Worm (Caenorhabditis elegans) whole organism, early embryonic: Measurements from ENCODE around the gene srx-46.

Experiments
- B0310.2 ChIP-seq: sonication (generic microtip); optimal IDR thresholded peaks from 2 replicates; lab custom pipeline; 2016; ENCODE audit warnings: mild to moderate bottlenecking, missing genetic modification characterization, missing compliant biosample characterization
- aly-1 ChIP-seq: sonication (generic microtip); optimal IDR thresholded peaks from 2 replicates; lab custom pipeline; 2016; ENCODE audit warnings: missing genetic modification characterization, missing compliant biosample characterization
- ama-1 ChIP-seq: fragments of 150-350 bp; optimal IDR thresholded peaks from 2 replicates; lab custom pipeline; 2014
- ceh-13 ChIP-seq: fragments of 200-800 bp; sonication (Bioruptor generic); optimal IDR thresholded peaks from 2 replicates; lab custom pipeline; 2018; ENCODE audit warnings: mild to moderate bottlenecking, missing genetic modification characterization, missing compliant biosample characterization
- ceh-36 ChIP-seq: sonication (generic microtip); optimal IDR thresholded peaks from 2 replicates; lab custom pipeline; 2016; ENCODE audit warnings: missing genetic modification characterization, inconsistent platforms, missing compliant biosample characterization
- flt-1 ChIP-seq: fragments of 200-800 bp; sonication (Bioruptor generic); IDR thresholded peaks from 2 replicates; pipeline ENCODE4 v1.3.6; 2022; ENCODE audit warnings: missing genetic modification characterization, missing compliant biosample characterization
- hmbx-1 ChIP-seq: sonication (generic microtip); optimal IDR thresholded peaks from 2 replicates; lab custom pipeline; 2016; ENCODE audit warnings: mild to moderate bottlenecking, missing genetic modification characterization, missing compliant biosample characterization
- hmg-4 ChIP-seq: fragments of 200-800 bp; sonication (Bioruptor generic); optimal IDR thresholded peaks from 2 replicates; lab custom pipeline; 2018; ENCODE audit warnings: mild to moderate bottlenecking, missing genetic modification characterization, missing compliant biosample characterization
- pes-1 ChIP-seq: fragments of 200-800 bp; sonication (Bioruptor generic); IDR thresholded peaks from 2 replicates; pipeline ENCODE4 v1.3.6; 2022; ENCODE audit warnings: missing genetic modification reagents, missing genetic modification characterization, missing compliant biosample characterization
- sea-1 ChIP-seq: fragments of 200-800 bp; sonication (Bioruptor generic); conservative IDR thresholded peaks from 2 replicates; pipeline ENCODE4 v1.3.6; 2022; ENCODE audit warnings: missing genetic modification characterization, missing compliant biosample characterization
- tra-4 ChIP-seq: sonication (generic microtip); optimal IDR thresholded peaks from 2 replicates; lab custom pipeline; 2017; ENCODE audit warnings: missing genetic modification characterization, missing compliant biosample characterization

ce11 chrV:9349687-9350086 is 3.4 kb upstream of the srx-46 start, which contains the start of gene srx-47:
- TF ChIP-seq aly-1 (tag; lab: Kevin White, UChicago) (no peak), ama-1 (lab: Kevin White, UChicago) (no peak), hmg-4 (GFP tag; lab: Kevin White, UChicago) (no peak), tra-4 (tag; lab: Kevin White, UChicago) (no peak), flt-1 (no peak), pes-1 (no peak), ceh-36 (no peak), hmbx-1 (tag; lab: Kevin White, UChicago) (no peak), sea-1 (GFP tag; lab: Robert Waterston, UW) (no peak), B0310.2 (tag; lab: Kevin White, UChicago) (no peak), ceh-13 (no peak)
